Fruit fly (Drosophila melanogaster) whole organism, wandering third instar larva: ENCODE measurements around the gene CG46467.

Experiments used
- Abd-B ChIP-seq: fragments of >200 bp; optimal IDR thresholded peaks from 2 replicates; lab custom pipeline; 2017; ENCODE audit warnings: missing biosample characterization, missing genetic modification characterization
- CG9705 ChIP-seq: fragments of 200-800 bp; sonication (Bioruptor generic); optimal IDR thresholded peaks from 2 replicates; lab custom pipeline; 2018; ENCODE audit warnings: missing biosample characterization, mild to moderate bottlenecking, missing genetic modification characterization
- CrebA ChIP-seq: fragments of 200-800 bp; sonication (Bioruptor generic); optimal IDR thresholded peaks from 2 replicates; lab custom pipeline; 2016; ENCODE audit warnings: missing biosample characterization, mild to moderate bottlenecking, missing genetic modification characterization, borderline replicate concordance
- Dif ChIP-seq: fragments of 200-275, 200-300 bp; sonication (Bioruptor generic); optimal IDR thresholded peaks from 2 replicates; lab custom pipeline; 2018; ENCODE audit warnings: missing biosample characterization, missing genetic modification characterization; ENCODE audit not compliant: partially characterized antibody
- GATAd ChIP-seq: sonication (Bioruptor generic); optimal IDR thresholded peaks from 2 replicates; lab custom pipeline; 2016; ENCODE audit warnings: missing biosample characterization, missing genetic modification characterization
- HLH106 ChIP-seq: fragments of 200-800 bp; optimal IDR thresholded peaks from 3 replicates; lab custom pipeline; 2019; ENCODE audit warnings: missing biosample characterization, mild to moderate bottlenecking, missing genetic modification characterization, moderate library complexity
- Hnf4 ChIP-seq: fragments of 200-800 bp; sonication (Bioruptor generic); optimal IDR thresholded peaks from 2 replicates; lab custom pipeline; 2016; ENCODE audit warnings: missing biosample characterization, mild to moderate bottlenecking, missing genetic modification characterization
- Hr78 ChIP-seq: fragments of >200 bp; optimal IDR thresholded peaks from 2 replicates; lab custom pipeline; 2017; ENCODE audit warnings: missing biosample characterization, missing genetic modification characterization
- Hr83 ChIP-seq: fragments of 200-300 bp; sonication (Bioruptor generic); optimal IDR thresholded peaks from 2 replicates; lab custom pipeline; 2016; ENCODE audit warnings: missing biosample characterization, mild to moderate bottlenecking, missing genetic modification characterization, moderate library complexity; ENCODE audit not compliant: poor library complexity, severe bottlenecking
- Jra ChIP-seq: sonication (Bioruptor generic); optimal IDR thresholded peaks from 2 replicates; lab custom pipeline; 2016; ENCODE audit warnings: missing biosample characterization, missing genetic modification characterization
- Mio ChIP-seq: sonication (Bioruptor generic); optimal IDR thresholded peaks from 2 replicates; lab custom pipeline; 2016; ENCODE audit warnings: missing biosample characterization, missing genetic modification characterization
- Myc ChIP-seq: fragments of >200 bp; optimal IDR thresholded peaks from 2 replicates; lab custom pipeline; 2017
- N ChIP-seq: fragments of >200 bp; optimal IDR thresholded peaks from 2 replicates; lab custom pipeline; 2018; ENCODE audit warnings: missing biosample characterization, missing external identifiers, missing genetic modification characterization
- Rel ChIP-seq, 2 experiments: fragments of 200-800 bp; sonication (Bioruptor generic) in 1 of 2; optimal IDR thresholded peaks; 2 replicates in 1 of 2; 3 replicates in 1 of 2; lab custom pipeline; 2016 to 2019; ENCODE audit warnings: mild to moderate bottlenecking in 2 of 2, missing biosample characterization in 2 of 2, missing genetic modification characterization in 2 of 2, moderate library complexity in 1 of 2
- Sp1 ChIP-seq: fragments of 200-800 bp; sonication (Bioruptor generic); optimal IDR thresholded peaks from 3 replicates; lab custom pipeline; 2019; ENCODE audit warnings: missing biosample characterization, mild to moderate bottlenecking, missing genetic modification characterization, moderate library complexity
- Vsx2 ChIP-seq: fragments of 200-300, 225-300 bp; sonication (Bioruptor generic); optimal IDR thresholded peaks from 2 replicates; lab custom pipeline; 2018; ENCODE audit warnings: missing biosample characterization, missing genetic modification characterization; ENCODE audit not compliant: partially characterized antibody
- dl ChIP-seq, 2 experiments: fragments of 175-275, 200-275 bp in 1 of 2; fragments of 200-275 bp in 1 of 2; sonication (Bioruptor generic); optimal IDR thresholded peaks; lab custom pipeline; 2018; ENCODE audit warnings: mild to moderate bottlenecking in 2 of 2, missing biosample characterization in 2 of 2, missing genetic modification characterization in 2 of 2, moderate library complexity in 2 of 2; ENCODE audit not compliant: partially characterized antibody in 2 of 2, insufficient read depth in 1 of 2
- ey ChIP-seq: fragments of 200-800 bp; sonication (Bioruptor generic); optimal IDR thresholded peaks from 2 replicates; lab custom pipeline; 2016; ENCODE audit warnings: missing biosample characterization, missing genetic modification characterization
- foxo ChIP-seq, 2 experiments: fragments of 200-800 bp; sonication (Bioruptor generic); optimal IDR thresholded peaks; 2 replicates in 1 of 2; 3 replicates in 1 of 2; lab custom pipeline; 2016 to 2017; ENCODE audit warnings: missing biosample characterization in 2 of 2, missing genetic modification characterization in 2 of 2
- fru ChIP-seq: fragments of 200-800 bp; sonication (Bioruptor generic); optimal IDR thresholded peaks from 3 replicates; lab custom pipeline; 2016; ENCODE audit warnings: missing biosample characterization, mild to moderate bottlenecking, missing genetic modification characterization
- h ChIP-seq: fragments of 200-800 bp; sonication (Bioruptor generic); optimal IDR thresholded peaks from 3 replicates; lab custom pipeline; 2016; ENCODE audit warnings: missing biosample characterization, mild to moderate bottlenecking, missing genetic modification characterization
- lola ChIP-seq: fragments of >200 bp; optimal IDR thresholded peaks from 2 replicates; lab custom pipeline; 2017; ENCODE audit warnings: missing biosample characterization, missing genetic modification characterization
- pan ChIP-seq: fragments of >200 bp; optimal IDR thresholded peaks from 2 replicates; lab custom pipeline; 2017
- sv ChIP-seq: fragments of 200-800 bp; sonication (Bioruptor generic); optimal IDR thresholded peaks from 3 replicates; lab custom pipeline; 2016; ENCODE audit warnings: missing biosample characterization, missing genetic modification characterization
- tai ChIP-seq: sonication (Bioruptor generic); optimal IDR thresholded peaks from 2 replicates; lab custom pipeline; 2016; ENCODE audit warnings: missing biosample characterization, missing genetic modification characterization
- usp ChIP-seq: fragments of >200 bp; optimal IDR thresholded peaks from 2 replicates; lab custom pipeline; 2017; ENCODE audit warnings: missing biosample characterization, missing genetic modification characterization
- woc ChIP-seq: sonication (Bioruptor generic); optimal IDR thresholded peaks from 2 replicates; lab custom pipeline; 2016; ENCODE audit warnings: missing biosample characterization, mild to moderate bottlenecking, missing genetic modification characterization

Gene CG46467

dm6 chr3R:9874118-9874808, at the start of gene CG46467, which contains the start of gene Glut4EF:
CG46467 (plus strand) TSS chr3R:9874681.
Glut4EF (plus strand) TSS chr3R:9874681.
- TF ChIP-seq Hr83 (GFP tag; lab: Kevin White, UChicago) (peak; percentile 82), Hnf4 (GFP tag; lab: Kevin White, UChicago) (no peak), ey (GFP tag; lab: Kevin White, UChicago) (no peak), HLH106 (tag; lab: Kevin White, UChicago) (no peak), Dif (GFP tag; lab: Kevin White, UChicago) (peak; percentile 91), lola (no peak), CrebA (GFP tag; lab: Kevin White, UChicago) (no peak), h (peak; percentile 5), CG9705 (GFP tag; lab: Kevin White, UChicago) (no peak), woc (GFP tag; lab: Kevin White, UChicago) (no peak), Rel (GFP tag; optimal IDR thresholded peaks at IDR 0.05; lab: Kevin White, UChicago) (no peak), Rel (tag; optimal IDR thresholded peaks at IDR 0.05; lab: Kevin White, UChicago) (peak; percentile 5), fru (peak; percentile 21), sv (GFP tag; lab: Kevin White, UChicago) (no peak), tai (no peak), foxo (GFP tag; optimal IDR thresholded peaks at IDR 0.05; lab: Kevin White, UChicago) (peak in 1 of 2 experiments; percentile 13), Vsx2 (peak; percentile 31), dl (GFP tag; optimal IDR thresholded peaks at IDR 0.05; lab: Kevin White, UChicago; ENCODE audit: insufficient read depth in 1 of 2, partially characterized antibody in 2 of 2) (peak; percentile 73 to 82)

- no peak for TF ChIP-seq CG9705 (GFP tag; lab: Kevin White, UChicago)
- no peak for TF ChIP-seq tai
- no peak for TF ChIP-seq Myc (lab: Kevin White, UChicago)
- no peak for TF ChIP-seq Hr78 (GFP tag; lab: Kevin White, UChicago)
- TF ChIP-seq GATAd (GFP tag; lab: Kevin White, UChicago): no peak
- TF ChIP-seq woc (GFP tag; lab: Kevin White, UChicago): no peak
- no peak for TF ChIP-seq sv (GFP tag; lab: Kevin White, UChicago)
- no peak for TF ChIP-seq Mio (GFP tag; lab: Kevin White, UChicago)
- TF ChIP-seq Sp1 (GFP tag; lab: Kevin White, UChicago): no peak
- no peak for TF ChIP-seq Jra
- no peak for TF ChIP-seq N (GFP tag; lab: Kevin White, UChicago)
- TF ChIP-seq pan (lab: Kevin White, UChicago): no peak
- TF ChIP-seq Hnf4 (GFP tag; lab: Kevin White, UChicago): no peak
- no peak for TF ChIP-seq dl (GFP tag; optimal IDR thresholded peaks at IDR 0.05; lab: Kevin White, UChicago; ENCODE audit: insufficient read depth in 1 of 2, partially characterized antibody in 2 of 2)
- no peak for TF ChIP-seq h
- TF ChIP-seq Dif (GFP tag; lab: Kevin White, UChicago): no peak
- no peak for TF ChIP-seq Hr83 (GFP tag; lab: Kevin White, UChicago)
- no peak for TF ChIP-seq Abd-B (GFP tag; lab: Kevin White, UChicago)
Observed at dm6 chr3R:9851653-9852052, 22.8 kb upstream of the CG46467 start.

DNA sequence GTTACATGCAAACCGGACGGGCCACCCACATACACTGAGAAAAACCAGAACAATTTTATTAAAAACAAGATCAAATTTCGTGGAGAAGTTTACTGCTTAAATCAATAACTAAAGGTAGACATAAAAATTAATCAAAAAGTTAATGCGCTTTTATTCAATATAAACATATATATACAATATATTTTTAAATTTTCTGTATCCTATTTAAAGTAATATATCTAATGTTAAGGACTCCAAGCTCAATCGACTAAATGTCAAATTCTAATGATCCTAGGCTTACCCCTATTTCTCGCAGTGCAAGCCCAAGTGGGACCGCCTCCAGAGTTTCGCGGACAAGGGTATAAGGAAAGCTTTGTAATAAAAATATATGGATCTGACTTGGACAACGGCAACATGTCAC, 16.7 kb upstream of the CG46467 start:
- no peak for TF ChIP-seq Hnf4 (GFP tag; lab: Kevin White, UChicago)
- no peak for TF ChIP-seq pan (lab: Kevin White, UChicago)
- TF ChIP-seq ey (GFP tag; lab: Kevin White, UChicago): no peak
- TF ChIP-seq Rel (GFP tag; optimal IDR thresholded peaks at IDR 0.05; lab: Kevin White, UChicago): no peak
- no peak for TF ChIP-seq Rel (tag; optimal IDR thresholded peaks at IDR 0.05; lab: Kevin White, UChicago)
- TF ChIP-seq Dif (GFP tag; lab: Kevin White, UChicago): no peak

- TF ChIP-seq Jra: no peak
- no peak for TF ChIP-seq Dif (GFP tag; lab: Kevin White, UChicago)
- TF ChIP-seq N (GFP tag; lab: Kevin White, UChicago): no peak
- TF ChIP-seq Rel (GFP tag; optimal IDR thresholded peaks at IDR 0.05; lab: Kevin White, UChicago): no peak
- no peak for TF ChIP-seq Rel (tag; optimal IDR thresholded peaks at IDR 0.05; lab: Kevin White, UChicago)
- no peak for TF ChIP-seq sv (GFP tag; lab: Kevin White, UChicago)
- TF ChIP-seq, all 38 proteins: peak for 0
Observed at dm6 chr3R:9860561-9860960, 13.9 kb upstream of the CG46467 start.

DNA sequence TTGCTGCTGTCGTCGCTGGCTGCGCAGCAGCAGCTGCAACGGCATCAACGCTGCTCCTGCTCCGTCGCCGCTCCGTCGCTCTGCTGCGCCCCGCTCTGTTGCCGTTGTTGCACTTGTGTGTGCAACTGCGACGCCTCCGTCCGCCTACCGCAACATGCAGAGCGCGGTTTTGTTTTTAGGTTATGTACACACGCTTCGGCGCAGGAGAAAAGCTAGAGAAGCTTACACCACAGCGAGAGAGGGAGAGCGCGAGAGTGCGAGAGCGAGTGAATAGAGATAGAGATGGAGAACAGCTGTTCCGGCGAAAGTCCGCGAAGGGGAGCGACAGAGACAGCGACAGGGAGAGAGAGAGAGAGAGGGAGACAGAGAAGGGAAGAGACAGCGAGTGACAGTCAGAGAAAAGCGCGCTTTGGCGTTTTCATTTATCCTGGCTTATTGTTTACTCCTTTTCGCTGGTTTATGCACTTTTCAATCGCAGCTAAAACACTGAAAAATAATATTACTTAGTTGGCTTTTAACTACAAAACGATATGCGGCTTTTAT, 8.6 kb upstream of the CG46467 start:
- TF ChIP-seq Dif (GFP tag; lab: Kevin White, UChicago): peak; percentile 13
- TF ChIP-seq usp (GFP tag; lab: Kevin White, UChicago): no peak
